Worm (Caenorhabditis elegans): ENCODE data around the gene ZK1240.6.

DNA sequence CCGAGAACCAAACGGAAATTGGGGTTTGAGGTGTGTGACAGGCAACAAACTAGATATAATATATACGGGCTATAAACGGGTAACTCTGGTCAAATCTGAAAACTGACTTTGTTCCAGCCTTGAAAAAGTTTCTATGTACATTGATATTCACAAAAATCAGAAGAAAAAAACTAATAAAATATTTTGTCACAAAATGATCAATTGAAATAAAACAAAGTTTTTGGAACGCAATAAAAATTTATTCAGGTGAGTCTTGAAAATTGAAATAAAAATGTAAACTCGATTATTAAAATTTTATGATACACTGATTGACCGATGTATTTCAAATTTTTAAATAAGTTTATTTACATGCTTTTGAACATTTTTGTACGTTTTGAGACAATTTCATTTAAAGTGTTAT is 20.4 kb downstream of the ZK1240.6 start, which contains the start of gene B0281.6:
- TF ChIP-seq ceh-9 (tag; optimal IDR thresholded peaks at IDR 0.05) (no peak), C38D4.7 (GFP tag; optimal IDR thresholded peaks at IDR 0.05) (no peak)
